Worm (Caenorhabditis elegans) whole organism, L4 larva: ENCODE results near the gene tbc-20.

Experiments used
- F37D6.2 ChIP-seq: sonication (generic microtip); optimal IDR thresholded peaks from 2 replicates; lab custom pipeline; 2016; ENCODE audit warnings: mild to moderate bottlenecking, missing genetic modification characterization, missing compliant biosample characterization
- F49E8.2 ChIP-seq: sonication (generic microtip); optimal IDR thresholded peaks from 2 replicates; lab custom pipeline; 2016; ENCODE audit warnings: missing compliant biosample characterization, mild to moderate bottlenecking, missing genetic modification characterization, borderline replicate concordance
- R02D3.7 ChIP-seq: fragments of 150-350 bp; sonication (generic microtip); optimal IDR thresholded peaks from 3 replicates; lab custom pipeline; 2014; ENCODE audit warnings: missing biosample characterization, missing genetic modification characterization
- T26A8.4 ChIP-seq: fragments of 200-800 bp; sonication (Bioruptor generic); IDR thresholded peaks from 2 replicates; pipeline ENCODE4 v1.3.6; 2022; ENCODE audit warnings: missing genetic modification characterization, missing compliant biosample characterization
- Y48G9A.11 ChIP-seq: fragments of 200-800 bp; sonication (Bioruptor generic); IDR thresholded peaks from 2 replicates; pipeline ENCODE4 v1.3.6; 2022; ENCODE audit warnings: missing genetic modification reagents, missing genetic modification characterization, missing compliant biosample characterization
- Y5F2A.4 ChIP-seq: fragments of 200-800 bp; sonication (Bioruptor generic); optimal IDR thresholded peaks from 2 replicates; lab custom pipeline; 2018; ENCODE audit warnings: mild to moderate bottlenecking, missing genetic modification characterization, missing compliant biosample characterization
- Y75B8A.6 ChIP-seq: fragments of 200-800 bp; sonication (Bioruptor generic); IDR thresholded peaks from 2 replicates; pipeline ENCODE4 v1.3.6; 2022; ENCODE audit warnings: missing genetic modification reagents, missing genetic modification characterization, missing compliant biosample characterization
- ama-1 ChIP-seq: fragments of 150-350 bp; optimal IDR thresholded peaks from 2 replicates; lab custom pipeline; 2014; ENCODE audit warnings: inconsistent platforms, mixed read lengths
- attf-4 ChIP-seq: sonication (generic microtip); optimal IDR thresholded peaks from 3 replicates; lab custom pipeline; 2017; ENCODE audit warnings: missing biosample characterization, missing genetic modification characterization
- ceh-32 ChIP-seq: sonication (generic microtip); optimal IDR thresholded peaks from 2 replicates; lab custom pipeline; 2016; ENCODE audit warnings: mild to moderate bottlenecking, missing genetic modification characterization, missing compliant biosample characterization; ENCODE audit not compliant: poor library complexity
- ceh-62 ChIP-seq: sonication (generic microtip); optimal IDR thresholded peaks from 2 replicates; lab custom pipeline; 2017; ENCODE audit warnings: missing biosample characterization, missing genetic modification characterization
- ctbp-1 ChIP-seq: fragments of 200-800 bp; sonication (Bioruptor generic); IDR thresholded peaks from 2 replicates; pipeline ENCODE4 v1.3.6; 2022; ENCODE audit warnings: missing genetic modification reagents, missing genetic modification characterization, missing compliant biosample characterization
- daf-12 ChIP-seq: fragments of 150-350 bp; optimal IDR thresholded peaks from 2 replicates; lab custom pipeline; 2014; ENCODE audit warnings: missing biosample characterization, missing genetic modification reagents, missing genetic modification characterization
- daf-16 ChIP-seq, 3 experiments: sonication (generic microtip); optimal IDR thresholded peaks; 2 replicates each; lab custom pipeline; 2016 to 2017; ENCODE audit warnings: missing genetic modification characterization in 3 of 3, missing genetic modification reagents in 3 of 3, mild to moderate bottlenecking in 2 of 3, missing compliant biosample characterization in 2 of 3, missing biosample characterization in 1 of 3, moderate library complexity in 1 of 3
- dmd-6 ChIP-seq: fragments of 200-800 bp; sonication (Bioruptor generic); IDR thresholded peaks from 2 replicates; pipeline ENCODE4 v1.3.6; 2022; ENCODE audit warnings: missing genetic modification reagents, missing genetic modification characterization, missing compliant biosample characterization
- dmd-8 ChIP-seq: fragments of 200-800 bp; sonication (Bioruptor generic); IDR thresholded peaks from 2 replicates; pipeline ENCODE4 v1.3.6; 2022; ENCODE audit warnings: missing genetic modification characterization, missing compliant biosample characterization
- dmd-9 ChIP-seq: fragments of 200-800 bp; sonication (Bioruptor generic); IDR thresholded peaks from 2 replicates; pipeline ENCODE4 v1.3.6; 2022; ENCODE audit warnings: missing genetic modification reagents, missing genetic modification characterization, missing compliant biosample characterization
- egl-43 ChIP-seq: fragments of 200-800 bp; sonication (Bioruptor generic); IDR thresholded peaks from 2 replicates; pipeline ENCODE4 v1.3.6; 2022; ENCODE audit warnings: missing genetic modification reagents, missing genetic modification characterization, missing compliant biosample characterization
- fkh-10 ChIP-seq: fragments of 150-350 bp; optimal IDR thresholded peaks from 2 replicates; lab custom pipeline; 2014; ENCODE audit warnings: missing biosample characterization, missing genetic modification reagents, missing genetic modification characterization
- fos-1 ChIP-seq: fragments of 150-350 bp; optimal IDR thresholded peaks from 2 replicates; lab custom pipeline; 2014; ENCODE audit warnings: missing biosample characterization, missing genetic modification characterization
- gei-8 ChIP-seq: fragments of 200-800 bp; sonication (Bioruptor generic); optimal IDR thresholded peaks from 2 replicates; lab custom pipeline; 2018; ENCODE audit warnings: mild to moderate bottlenecking, missing genetic modification characterization, missing compliant biosample characterization
- hif-1 ChIP-seq, 2 experiments: sonication (generic microtip); optimal IDR thresholded peaks; 2 replicates each; lab custom pipeline; 2016 to 2017; ENCODE audit warnings: missing compliant biosample characterization in 2 of 2, missing genetic modification characterization in 2 of 2, missing genetic modification reagents in 2 of 2, missing genotype in 2 of 2, mild to moderate bottlenecking in 1 of 2
- hlh-30 ChIP-seq: sonication (generic microtip); optimal IDR thresholded peaks from 2 replicates; lab custom pipeline; 2017; ENCODE audit warnings: antibody characterized with exemption, mild to moderate bottlenecking, missing genetic modification characterization, missing compliant biosample characterization; ENCODE audit not compliant: insufficient read depth
- lin-13 ChIP-seq: fragments of 150-350 bp; optimal IDR thresholded peaks from 2 replicates; lab custom pipeline; 2014; ENCODE audit warnings: missing biosample characterization, missing genetic modification reagents, missing genetic modification characterization
- lin-39 ChIP-seq: fragments of 150-350 bp; optimal IDR thresholded peaks from 2 replicates; lab custom pipeline; 2014; ENCODE audit warnings: missing biosample characterization, missing genetic modification reagents, missing genetic modification characterization
- lir-3 ChIP-seq: sonication (generic microtip); optimal IDR thresholded peaks from 2 replicates; lab custom pipeline; 2016; ENCODE audit warnings: mild to moderate bottlenecking, missing genetic modification characterization, missing compliant biosample characterization
- lsy-2 ChIP-seq, 2 experiments: fragments of 150-350 bp in 1 of 2; sonication (generic microtip) in 1 of 2; optimal IDR thresholded peaks; 2 replicates each; lab custom pipeline; 2014 to 2017; ENCODE audit warnings: missing biosample characterization in 2 of 2, missing genetic modification characterization in 2 of 2
- madf-5 ChIP-seq, 2 experiments: fragments of 200-800 bp; sonication (Bioruptor generic); IDR thresholded peaks; 2 replicates each; pipeline ENCODE4 v1.3.6; 2022; ENCODE audit warnings: missing compliant biosample characterization in 2 of 2, missing genetic modification characterization in 2 of 2
- mdl-1 ChIP-seq, 2 experiments: fragments of 150-350 bp in 1 of 2; sonication (generic microtip) in 1 of 2; optimal IDR thresholded peaks; 2 replicates each; lab custom pipeline; 2014 to 2017; ENCODE audit warnings: missing biosample characterization in 2 of 2, missing genetic modification characterization in 2 of 2
- mep-1 ChIP-seq: fragments of 150-350 bp; sonication (generic microtip); optimal IDR thresholded peaks from 3 replicates; lab custom pipeline; 2014; ENCODE audit warnings: missing biosample characterization, missing genetic modification characterization
- mxl-3 ChIP-seq: fragments of 200-800 bp; sonication (Bioruptor generic); optimal IDR thresholded peaks from 2 replicates; lab custom pipeline; 2018; ENCODE audit warnings: mild to moderate bottlenecking, missing genetic modification characterization, missing compliant biosample characterization
- nhr-10 ChIP-seq: fragments of 150-350 bp; optimal IDR thresholded peaks from 2 replicates; lab custom pipeline; 2014; ENCODE audit warnings: missing biosample characterization, missing genetic modification characterization
- nhr-102 ChIP-seq: sonication (generic microtip); optimal IDR thresholded peaks from 2 replicates; lab custom pipeline; 2016; ENCODE audit warnings: mild to moderate bottlenecking, missing genetic modification characterization, moderate library complexity, missing compliant biosample characterization
- nhr-111 ChIP-seq: fragments of 200-800 bp; sonication (Bioruptor generic); optimal IDR thresholded peaks from 2 replicates; lab custom pipeline; 2018; ENCODE audit warnings: mild to moderate bottlenecking, missing genetic modification characterization, missing compliant biosample characterization
- nhr-28 ChIP-seq: fragments of 150-350 bp; optimal IDR thresholded peaks from 2 replicates; lab custom pipeline; 2014; ENCODE audit warnings: missing biosample characterization, missing genetic modification characterization
- nhr-6 ChIP-seq: fragments of 150-350 bp; optimal IDR thresholded peaks from 2 replicates; lab custom pipeline; 2014; ENCODE audit warnings: missing biosample characterization, missing genetic modification characterization
- pha-4 ChIP-seq, 2 experiments: fragments of 150-350 bp in 1 of 2; fragments of 200-800 bp in 1 of 2; sonication (Bioruptor generic) in 1 of 2; IDR thresholded peaks in 1 of 2; optimal IDR thresholded peaks in 1 of 2; 2 replicates each; pipeline versions ENCODE4 v1.3.6 to Lab custom; 2014 to 2022; ENCODE audit warnings: missing genetic modification characterization in 2 of 2, missing genetic modification reagents in 2 of 2, missing biosample characterization in 1 of 2, missing compliant biosample characterization in 1 of 2
- rbr-2 ChIP-seq: sonication (generic microtip); optimal IDR thresholded peaks from 2 replicates; lab custom pipeline; 2016; ENCODE audit warnings: missing genotype, missing genetic modification characterization, missing compliant biosample characterization
- sdz-12 ChIP-seq: fragments of 200-800 bp; sonication (Bioruptor generic); optimal IDR thresholded peaks from 2 replicates; lab custom pipeline; 2018; ENCODE audit warnings: mild to moderate bottlenecking, missing genetic modification characterization, missing compliant biosample characterization
- set-16 ChIP-seq: fragments of 200-800 bp; sonication (Bioruptor generic); IDR thresholded peaks from 2 replicates; pipeline ENCODE4 v1.3.6; 2022; ENCODE audit warnings: missing genetic modification reagents, missing genetic modification characterization, missing compliant biosample characterization
- skn-1 ChIP-seq: fragments of 150-350 bp; optimal IDR thresholded peaks from 2 replicates; lab custom pipeline; 2014; ENCODE audit warnings: missing biosample characterization, missing genetic modification characterization
- snpc-1.2 ChIP-seq: fragments of 200-800 bp; sonication (Bioruptor generic); IDR thresholded peaks from 2 replicates; pipeline ENCODE4 v1.3.6; 2022; ENCODE audit warnings: missing genetic modification reagents, missing genetic modification characterization, missing compliant biosample characterization
- snpc-4 ChIP-seq: fragments of 150-350 bp; optimal IDR thresholded peaks from 2 replicates; lab custom pipeline; 2014; ENCODE audit warnings: missing biosample characterization, missing genetic modification characterization
- tag-97 ChIP-seq: fragments of 200-800 bp; sonication (Bioruptor generic); IDR thresholded peaks from 2 replicates; pipeline ENCODE4 v1.3.6; 2022; ENCODE audit warnings: missing genetic modification characterization, missing compliant biosample characterization
- tra-1 ChIP-seq: fragments of 200-800 bp; sonication (Bioruptor generic); IDR thresholded peaks from 2 replicates; pipeline ENCODE4 v1.3.6; 2022; ENCODE audit warnings: missing genetic modification reagents, missing genetic modification characterization, missing compliant biosample characterization
- unc-39 ChIP-seq: sonication (generic microtip); optimal IDR thresholded peaks from 2 replicates; lab custom pipeline; 2017; ENCODE audit warnings: missing biosample characterization, missing genetic modification characterization
- vab-7 ChIP-seq: fragments of 200-800 bp; sonication (Bioruptor generic); IDR thresholded peaks from 2 replicates; pipeline ENCODE4 v1.3.6; 2022; ENCODE audit warnings: missing genetic modification reagents, missing genetic modification characterization, missing compliant biosample characterization
- zfp-2 ChIP-seq: sonication (generic microtip); optimal IDR thresholded peaks from 2 replicates; lab custom pipeline; 2016; ENCODE audit warnings: mild to moderate bottlenecking, missing genetic modification characterization, missing compliant biosample characterization
- ztf-7 ChIP-seq: fragments of 150-350 bp; optimal IDR thresholded peaks from 2 replicates; lab custom pipeline; 2014; ENCODE audit warnings: missing biosample characterization, missing genetic modification characterization

The tbc-20 gene

DNA sequence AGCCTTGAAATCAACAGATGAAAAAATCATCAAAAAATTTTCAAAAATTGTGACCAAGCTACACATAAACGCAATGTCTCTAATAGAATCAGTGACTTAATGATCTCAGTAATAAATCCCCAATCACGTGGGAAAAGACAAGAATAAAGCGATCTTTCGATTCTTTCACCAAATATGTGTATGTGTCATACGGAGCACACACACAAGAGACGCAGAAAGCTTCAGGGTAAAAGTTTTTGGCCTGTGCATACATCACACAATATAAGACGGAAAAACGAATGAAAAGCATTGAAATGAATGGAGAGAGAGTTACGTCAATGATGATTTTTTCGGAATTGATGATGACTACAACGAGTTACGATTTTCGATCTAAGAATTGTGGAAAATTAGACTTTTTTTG is 22.2 kb downstream of the tbc-20 start (continued):
- no peak for TF ChIP-seq lir-3
- peak; percentile 28 for TF ChIP-seq nhr-28 (tag; lab: Kevin White, UChicago)
- no peak for TF ChIP-seq snpc-1.2
- no peak for TF ChIP-seq pha-4 (GFP tag; IDR thresholded peaks at IDR 0.05; lab: Robert Waterston, UW)
- TF ChIP-seq pha-4 (tag; optimal IDR thresholded peaks at IDR 0.05; lab: Kevin White, UChicago) = peak; percentile 60
- no peak for TF ChIP-seq Y75B8A.6 (GFP tag; lab: Robert Waterston, UW)
- no peak for TF ChIP-seq nhr-6 (tag; lab: Kevin White, UChicago)
- TF ChIP-seq madf-5 (GFP tag; IDR thresholded peaks at IDR 0.05; lab: Robert Waterston, UW) = no peak

- TF ChIP-seq dmd-8 (GFP tag; lab: Robert Waterston, UW) (no peak), dmd-9 (no peak), hlh-30 (tag; lab: Kevin White, UChicago) (peak; percentile 79), zfp-2 (no peak), fos-1 (tag; lab: Kevin White, UChicago) (no peak), Y48G9A.11 (GFP tag; lab: Robert Waterston, UW) (no peak), ctbp-1 (GFP tag; lab: Robert Waterston, UW) (no peak), mxl-3 (GFP tag; lab: Kevin White, UChicago) (peak; percentile 82), set-16 (GFP tag; lab: Robert Waterston, UW) (no peak), lsy-2 (tag; optimal IDR thresholded peaks at IDR 0.05; lab: Kevin White, UChicago) (peak in 1 of 2 experiments; percentile 59), lin-39 (tag; lab: Kevin White, UChicago) (no peak), hif-1 (tag; optimal IDR thresholded peaks at IDR 0.05; lab: Kevin White, UChicago) (peak in 1 of 2 experiments; percentile 3), mep-1 (tag; lab: Kevin White, UChicago) (peak; percentile 80), tag-97 (GFP tag; lab: Robert Waterston, UW) (no peak), vab-7 (GFP tag; lab: Robert Waterston, UW) (no peak), gei-8 (GFP tag; lab: Kevin White, UChicago) (no peak), tra-1 (GFP tag; lab: Robert Waterston, UW) (no peak), nhr-28 (tag; lab: Kevin White, UChicago) (peak; percentile 88), snpc-4 (tag; lab: Kevin White, UChicago) (no peak), sdz-12 (GFP tag; lab: Kevin White, UChicago) (no peak), nhr-6 (tag; lab: Kevin White, UChicago) (peak; percentile 39), T26A8.4 (GFP tag; lab: Robert Waterston, UW) (no peak), ama-1 (lab: Kevin White, UChicago) (no peak), lin-13 (GFP tag; lab: Kevin White, UChicago) (no peak), attf-4 (tag; lab: Kevin White, UChicago) (no peak), R02D3.7 (no peak), daf-16 (GFP tag; optimal IDR thresholded peaks at IDR 0.05; lab: Kevin White, UChicago) (no peak), daf-16 (tag; optimal IDR thresholded peaks at IDR 0.05; lab: Kevin White, UChicago) (peak; percentile 69), skn-1 (tag; lab: Kevin White, UChicago) (no peak), Y5F2A.4 (GFP tag; lab: Kevin White, UChicago) (no peak), unc-39 (tag; lab: Kevin White, UChicago) (no peak), dmd-6 (GFP tag; lab: Robert Waterston, UW) (peak; percentile 92), nhr-111 (GFP tag; lab: Kevin White, UChicago) (no peak), egl-43 (GFP tag; lab: Robert Waterston, UW) (no peak), nhr-10 (tag; lab: Kevin White, UChicago) (peak; percentile 54), daf-12 (no peak), F37D6.2 (no peak), mdl-1 (tag; optimal IDR thresholded peaks at IDR 0.05; lab: Kevin White, UChicago) (peak in 1 of 2 experiments; percentile 59), nhr-102 (peak; percentile 66), ztf-7 (tag; lab: Kevin White, UChicago) (no peak), ceh-32 (tag; lab: Kevin White, UChicago) (no peak), fkh-10 (GFP tag; lab: Kevin White, UChicago) (no peak), ceh-62 (tag; lab: Kevin White, UChicago) (no peak), F49E8.2 (no peak), rbr-2 (tag; lab: Kevin White, UChicago) (peak; percentile 22)
These were observed 24.1 kb downstream of the tbc-20 start for ce11 chrII:14822419-14822818.
